Worm (Caenorhabditis elegans) whole organism, early embryonic: ENCODE results near the gene C25F9.5.

Source experiments
- B0310.2 ChIP-seq: sonication (generic microtip); optimal IDR thresholded peaks from 2 replicates; lab custom pipeline; 2016; ENCODE audit warnings: mild to moderate bottlenecking, missing genetic modification characterization, missing compliant biosample characterization
- ama-1 ChIP-seq: fragments of 150-350 bp; optimal IDR thresholded peaks from 2 replicates; lab custom pipeline; 2014
- ceh-13 ChIP-seq: fragments of 200-800 bp; sonication (Bioruptor generic); optimal IDR thresholded peaks from 2 replicates; lab custom pipeline; 2018; ENCODE audit warnings: mild to moderate bottlenecking, missing genetic modification characterization, missing compliant biosample characterization
- ets-7 ChIP-seq: sonication (generic microtip); optimal IDR thresholded peaks from 2 replicates; lab custom pipeline; 2016; ENCODE audit warnings: missing genotype, missing genetic modification characterization, missing compliant biosample characterization
- flt-1 ChIP-seq: fragments of 200-800 bp; sonication (Bioruptor generic); IDR thresholded peaks from 2 replicates; pipeline ENCODE4 v1.3.6; 2022; ENCODE audit warnings: missing genetic modification characterization, missing compliant biosample characterization
- hmbx-1 ChIP-seq: sonication (generic microtip); optimal IDR thresholded peaks from 2 replicates; lab custom pipeline; 2016; ENCODE audit warnings: mild to moderate bottlenecking, missing genetic modification characterization, missing compliant biosample characterization
- hmg-4 ChIP-seq: fragments of 200-800 bp; sonication (Bioruptor generic); optimal IDR thresholded peaks from 2 replicates; lab custom pipeline; 2018; ENCODE audit warnings: mild to moderate bottlenecking, missing genetic modification characterization, missing compliant biosample characterization
- hnd-1 ChIP-seq: sonication (generic microtip); optimal IDR thresholded peaks from 2 replicates; lab custom pipeline; 2016; ENCODE audit warnings: missing genetic modification characterization, missing compliant biosample characterization
- scrt-1 ChIP-seq: fragments of 200-800 bp; sonication (Bioruptor generic); IDR thresholded peaks from 2 replicates; pipeline ENCODE4 v1.3.6; 2022; ENCODE audit warnings: missing genetic modification characterization, missing compliant biosample characterization
- tbx-11 ChIP-seq: fragments of 200-800 bp; sonication (Bioruptor generic); IDR thresholded peaks from 2 replicates; pipeline ENCODE4 v1.3.6; 2022; ENCODE audit warnings: missing genetic modification characterization, missing compliant biosample characterization

- TF ChIP-seq flt-1 (GFP tag; lab: Robert Waterston, UW) (no peak), hmbx-1 (tag; lab: Kevin White, UChicago) (no peak), hmg-4 (GFP tag; lab: Kevin White, UChicago) (no peak), B0310.2 (tag; lab: Kevin White, UChicago) (no peak), ceh-13 (GFP tag; lab: Kevin White, UChicago) (no peak), ama-1 (lab: Kevin White, UChicago) (no peak), hnd-1 (no peak), tbx-11 (GFP tag; lab: Robert Waterston, UW) (no peak), ets-7 (no peak), scrt-1 (GFP tag; lab: Robert Waterston, UW) (no peak)
Observed at ce11 chrV:19432972-19433371, 22.3 kb upstream of the C25F9.5 start, which contains the start of gene C25F9.11.
